Fruit fly (Drosophila melanogaster) whole organism, embryonic: Measurements from ENCODE around the gene CG7054.

ENCODE experiments used
- CG11398 ChIP-seq: fragments of 200-800 bp; sonication (Bioruptor generic); optimal IDR thresholded peaks from 2 replicates; lab custom pipeline; 2016; ENCODE audit warnings: missing biosample characterization, missing genetic modification characterization
- CG33557 ChIP-seq: fragments of 200-800 bp; sonication (Bioruptor generic); optimal IDR thresholded peaks from 2 replicates; lab custom pipeline; 2019; ENCODE audit warnings: missing biosample characterization, mild to moderate bottlenecking, missing genetic modification characterization, moderate library complexity
- cad ChIP-seq: fragments of >200 bp; optimal IDR thresholded peaks from 2 replicates; lab custom pipeline; 2017; ENCODE audit warnings: missing biosample characterization, missing genetic modification characterization
- sr ChIP-seq: fragments of 200-800 bp; sonication (Bioruptor generic); IDR thresholded peaks from 3 replicates; pipeline ENCODE4 v1.3.6; 2022; ENCODE audit warnings: missing biosample characterization, missing genetic modification characterization

DNA sequence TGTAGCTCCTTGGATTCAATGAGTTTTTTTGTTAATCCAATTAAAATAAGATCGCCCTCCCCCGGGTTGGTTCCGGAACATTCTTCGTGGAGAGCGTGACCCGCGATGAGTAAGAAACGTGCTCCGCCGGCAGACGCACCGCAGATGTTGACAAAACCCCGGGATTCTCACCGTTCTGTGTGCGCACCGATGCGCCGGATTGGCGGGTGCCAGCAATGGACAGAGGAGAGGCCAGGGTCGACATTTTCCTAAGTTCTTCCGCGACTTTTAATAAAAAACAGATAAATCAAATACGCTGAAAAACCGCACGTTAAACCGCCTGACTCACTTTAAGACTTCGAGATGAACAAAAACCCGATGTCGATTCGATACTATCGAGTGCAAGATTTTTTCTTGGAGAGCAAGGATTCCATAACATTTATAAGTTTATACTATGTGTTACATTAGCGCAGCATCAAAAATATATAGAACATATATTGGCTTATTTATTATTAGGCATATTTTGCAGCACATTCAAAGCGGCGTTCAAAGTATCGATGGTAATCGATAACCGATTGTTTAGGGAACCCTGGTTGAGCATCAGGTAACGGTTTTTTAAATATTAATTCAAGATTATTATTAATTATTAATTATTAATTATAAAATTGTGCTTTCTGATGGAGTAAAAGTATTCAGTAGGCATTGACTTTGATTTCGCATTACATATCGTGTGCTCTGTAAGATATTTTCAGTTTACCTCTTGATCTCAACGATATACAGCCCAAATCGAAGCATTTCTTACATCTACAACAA, 26.5 kb downstream of the CG7054 start, which contains the start of the genes CCT1 and tHMG1:
- no peak for TF ChIP-seq sr (GFP tag; lab: Robert Waterston, UW)
- TF ChIP-seq cad: no peak
- TF ChIP-seq CG33557 (GFP tag; lab: Kevin White, UChicago): no peak
- TF ChIP-seq CG11398 (GFP tag; lab: Kevin White, UChicago): no peak
